Worm (Caenorhabditis elegans) whole organism, L3 larva: ENCODE results near the gene F53H4.4.

Source experiments
- ZK546.5 ChIP-seq: sonication (generic microtip); optimal IDR thresholded peaks from 2 replicates; lab custom pipeline; 2017; ENCODE audit warnings: missing biosample characterization, missing genetic modification characterization
- daf-12 ChIP-seq: fragments of 150-350 bp; optimal IDR thresholded peaks from 2 replicates; lab custom pipeline; 2014; ENCODE audit warnings: missing biosample characterization, missing genetic modification reagents, missing genetic modification characterization
- egl-5 ChIP-seq: fragments of 150-350 bp; optimal IDR thresholded peaks from 2 replicates; lab custom pipeline; 2017; ENCODE audit warnings: missing biosample characterization, missing genetic modification reagents, missing genetic modification characterization, inconsistent platforms
- elt-1 ChIP-seq: fragments of 150-350 bp; optimal IDR thresholded peaks from 2 replicates; lab custom pipeline; 2014; ENCODE audit warnings: missing biosample characterization, missing genetic modification characterization
- fkh-2 ChIP-seq: fragments of 150-350 bp; optimal IDR thresholded peaks from 2 replicates; lab custom pipeline; 2014; ENCODE audit warnings: missing biosample characterization, missing genetic modification reagents, missing genetic modification characterization
- lin-39 ChIP-seq: fragments of 150-350 bp; optimal IDR thresholded peaks from 2 replicates; lab custom pipeline; 2018; ENCODE audit warnings: missing biosample characterization, missing genetic modification reagents, missing genetic modification characterization
- mml-1 ChIP-seq: fragments of 150-350 bp; sonication (generic microtip); optimal IDR thresholded peaks from 3 replicates; lab custom pipeline; 2014; ENCODE audit warnings: missing biosample characterization, missing genetic modification characterization
- nfya-1 ChIP-seq: sonication (generic microtip); optimal IDR thresholded peaks from 2 replicates; lab custom pipeline; 2017; ENCODE audit warnings: missing genetic modification characterization, mild to moderate bottlenecking, missing compliant biosample characterization, antibody characterized with exemption, moderate library complexity; ENCODE audit not compliant: insufficient read depth
- nhr-237 ChIP-seq: fragments of 150-350 bp; optimal IDR thresholded peaks from 2 replicates; lab custom pipeline; 2014; ENCODE audit warnings: missing biosample characterization, missing genetic modification characterization
- nhr-43 ChIP-seq: sonication (generic microtip); optimal IDR thresholded peaks from 2 replicates; lab custom pipeline; 2016; ENCODE audit warnings: mild to moderate bottlenecking, missing genetic modification characterization, missing compliant biosample characterization; ENCODE audit not compliant: poor library complexity, severe bottlenecking
- sea-2 ChIP-seq: fragments of 150-350 bp; sonication (generic microtip); optimal IDR thresholded peaks from 4 replicates; lab custom pipeline; 2014; ENCODE audit warnings: missing biosample characterization, missing genetic modification reagents, missing genetic modification characterization
- snpc-4 ChIP-seq: fragments of 150-350 bp; optimal IDR thresholded peaks from 2 replicates; lab custom pipeline; 2014; ENCODE audit warnings: missing biosample characterization, missing genetic modification characterization

Gene F53H4.4

DNA sequence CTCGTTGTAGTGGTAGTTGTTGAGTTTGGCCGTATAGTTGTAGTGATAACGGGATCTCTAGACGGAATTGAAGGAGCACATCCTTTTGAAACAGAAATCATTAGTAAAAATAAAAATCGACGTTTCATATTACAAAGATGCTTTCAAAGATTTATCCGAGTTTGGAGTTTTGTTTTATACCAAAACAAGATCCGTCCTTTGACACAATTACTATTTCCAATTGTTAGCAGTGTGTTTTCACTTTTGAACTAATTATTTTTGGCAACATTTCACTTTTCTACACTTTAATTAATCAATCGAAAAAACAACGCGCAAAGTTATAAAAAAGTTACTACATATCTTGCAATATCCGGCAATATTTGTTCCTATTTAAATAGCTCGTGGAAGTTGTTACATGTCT is 50.8 kb downstream of the F53H4.4 start, which contains the start of the genes F31B9.4 and F31B9.2:
F31B9.4 (minus strand) TSS at position 101 of the 400 bp plus-strand sequence.
F31B9.2 (plus strand) TSS at position 368 of the 400 bp plus-strand sequence.
- no peak for TF ChIP-seq daf-12
- TF ChIP-seq nfya-1 (tag; lab: Kevin White, UChicago) = no peak
- no peak for TF ChIP-seq elt-1 (tag; lab: Kevin White, UChicago)
- no peak for TF ChIP-seq nhr-237 (tag; lab: Kevin White, UChicago)
- no peak for TF ChIP-seq egl-5 (tag; lab: Kevin White, UChicago)
- TF ChIP-seq nhr-43 (tag; lab: Kevin White, UChicago) = no peak
- no peak for TF ChIP-seq sea-2 (GFP tag; lab: Kevin White, UChicago)
- no peak for TF ChIP-seq mml-1 (tag; lab: Kevin White, UChicago)
- TF ChIP-seq fkh-2 (tag; lab: Kevin White, UChicago) = no peak
- no peak for TF ChIP-seq ZK546.5
- no peak for TF ChIP-seq lin-39 (tag; lab: Kevin White, UChicago)
- no peak for TF ChIP-seq snpc-4
- TF ChIP-seq, all 47 proteins: peak for 0
